Fruit fly (Drosophila melanogaster): ENCODE results near the gene Trf5.

Gene Trf5

DNA sequence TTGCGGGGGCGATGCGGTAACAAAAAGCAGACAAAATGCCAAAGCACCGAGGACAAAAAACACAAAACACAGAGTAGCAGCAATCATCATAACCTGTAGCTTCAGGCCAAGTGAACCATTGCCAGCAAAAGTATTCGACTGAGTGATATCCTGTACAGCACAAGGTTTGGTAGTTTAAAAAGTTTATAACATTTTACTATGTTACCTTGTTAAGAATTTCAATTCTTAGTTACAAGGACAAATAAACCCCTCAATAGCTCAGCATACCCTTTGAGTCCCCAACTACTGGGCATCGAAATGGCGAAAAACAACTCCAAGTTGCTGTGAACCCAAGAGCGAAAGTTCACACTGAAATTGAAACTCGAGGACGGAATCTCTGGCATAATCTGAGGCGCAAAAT, 26.9 kb upstream of the Trf5 start:
- TF ChIP-seq CTCF (optimal IDR thresholded peaks at IDR 0.05) (no peak), CG8478 (optimal IDR thresholded peaks at IDR 0.05) (no peak)

dm6 chr2L:2721317-2721716, 25.1 kb upstream of the Trf5 start:
- TF ChIP-seq CG8478 (optimal IDR thresholded peaks at IDR 0.05) = no peak
- no peak for TF ChIP-seq CTCF (optimal IDR thresholded peaks at IDR 0.05)

DNA sequence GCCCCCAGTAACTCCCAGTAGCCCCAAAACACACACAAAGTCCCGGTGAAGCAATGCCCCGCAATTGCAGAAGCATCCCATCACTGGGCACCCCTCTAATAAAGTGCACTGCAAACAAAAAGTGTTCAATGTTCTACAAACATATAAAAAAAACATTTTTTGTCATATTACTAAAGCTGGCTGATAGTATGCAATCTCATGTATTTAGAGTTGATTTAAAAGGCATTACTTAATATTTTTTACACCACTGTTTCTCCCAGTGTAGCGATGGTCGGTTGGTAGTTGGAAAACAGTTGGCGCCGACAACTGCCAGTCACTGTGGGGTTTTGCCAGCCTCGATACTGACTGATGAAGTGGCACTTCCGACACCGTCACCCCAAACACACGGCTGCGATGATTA, 24.1 kb upstream of the Trf5 start:
- TF ChIP-seq CG8478 (optimal IDR thresholded peaks at IDR 0.05) = no peak
- no peak for TF ChIP-seq CTCF (optimal IDR thresholded peaks at IDR 0.05)

DNA sequence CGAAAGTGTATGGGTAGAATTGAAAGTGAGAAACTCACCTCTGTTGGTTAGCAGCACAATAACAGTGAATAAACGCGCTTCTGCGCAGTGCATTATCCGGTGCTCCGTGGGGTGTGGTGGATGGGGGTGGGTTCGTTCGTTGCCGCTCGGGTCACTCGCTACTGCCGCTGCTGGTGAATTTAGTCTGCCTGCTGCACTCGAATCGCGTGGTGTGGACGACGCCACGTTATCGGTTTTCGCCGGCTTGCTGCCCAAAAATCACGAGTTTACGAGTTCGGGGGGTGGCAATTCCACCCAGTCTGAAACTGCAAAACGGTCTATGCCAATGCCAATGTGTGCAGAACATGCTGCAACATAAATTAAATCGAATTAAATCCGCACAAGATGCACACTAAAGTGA, 18.7 kb downstream of the Trf5 start, which contains the start of gene Tmtc1:
Gene Tmtc1 (plus strand): TSS at position 182 of the 400 bp plus-strand sequence.
- TF ChIP-seq CG8478 (optimal IDR thresholded peaks at IDR 0.05) (no peak), CTCF (optimal IDR thresholded peaks at IDR 0.05) (no peak)

DNA sequence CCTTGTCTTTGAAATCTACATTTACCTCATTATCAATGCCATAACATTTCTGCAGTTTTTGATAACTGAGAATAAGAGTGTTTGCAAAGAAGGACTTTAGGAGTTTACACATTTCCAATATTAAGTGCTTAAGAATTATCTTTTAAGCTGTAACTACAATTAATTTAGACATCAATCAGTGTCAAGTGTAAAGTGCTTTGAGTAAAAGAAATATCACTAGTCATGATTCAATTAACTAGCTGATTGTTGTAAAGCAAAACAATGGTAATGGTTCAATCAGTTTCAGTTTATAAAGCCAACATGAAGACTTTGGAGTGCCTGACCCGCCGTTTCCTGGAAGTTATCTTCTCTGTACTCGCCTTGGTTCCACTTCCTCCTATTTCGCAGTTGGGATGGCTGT, 26.7 kb downstream of the Trf5 start, which contains the start of gene Gr23a:
Gene Gr23a (plus strand): TSS at position 301 of the 400 bp plus-strand sequence.
- TF ChIP-seq CG8478 (optimal IDR thresholded peaks at IDR 0.05) (no peak), CTCF (optimal IDR thresholded peaks at IDR 0.05) (no peak)

dm6 chr2L:2664762-2665161, 31.5 kb downstream of the Trf5 start, which contains the start of gene Trf4:
Gene Trf4 (plus strand): TSS chr2L:2665062.
- TF ChIP-seq CTCF (optimal IDR thresholded peaks at IDR 0.05) (no peak), CG8478 (optimal IDR thresholded peaks at IDR 0.05) (no peak)

dm6 chr2L:2655094-2655493, 41.1 kb downstream of the Trf5 start, which contains the start of gene Prosbeta4R2:
Gene Prosbeta4R2 (plus strand): TSS chr2L:2655394.
- TF ChIP-seq CTCF (optimal IDR thresholded peaks at IDR 0.05) (no peak), CG8478 (optimal IDR thresholded peaks at IDR 0.05) (no peak)

DNA sequence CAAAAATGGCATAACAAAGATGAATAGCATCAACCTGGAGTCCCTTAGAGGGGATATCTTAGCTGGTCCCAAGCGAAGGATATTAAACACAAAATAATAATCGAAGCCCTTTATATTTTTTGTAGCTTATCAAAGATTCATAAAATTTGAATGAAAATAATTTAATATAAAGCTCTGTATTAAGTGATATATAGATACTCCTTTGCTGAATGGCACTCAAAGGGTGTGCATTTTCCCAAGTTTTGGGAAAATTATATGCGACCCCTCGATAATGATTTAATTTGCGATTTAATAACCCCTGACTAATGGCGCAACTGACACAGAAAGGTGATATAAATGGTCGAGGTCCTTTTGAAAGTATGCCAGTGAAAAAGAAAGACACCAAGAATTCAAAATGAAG, 42.5 kb downstream of the Trf5 start, which contains the start of gene Or23a:
Gene Or23a (plus strand): TSS at position 301 of the 400 bp plus-strand sequence.
- no peak for TF ChIP-seq CG8478 (optimal IDR thresholded peaks at IDR 0.05)
- TF ChIP-seq CTCF (optimal IDR thresholded peaks at IDR 0.05) = no peak

- TF ChIP-seq CG8478 (optimal IDR thresholded peaks at IDR 0.05) (no peak), CTCF (optimal IDR thresholded peaks at IDR 0.05) (no peak)
Measured at dm6 chr2L:2652746-2653145, 43.5 kb downstream of the Trf5 start, which contains the start of gene Prosbeta4R1. Gene Prosbeta4R1 (plus strand): TSS chr2L:2653046.

- no peak for TF ChIP-seq CTCF (optimal IDR thresholded peaks at IDR 0.05)
- no peak for TF ChIP-seq CG8478 (optimal IDR thresholded peaks at IDR 0.05)
Measured at dm6 chr2L:2652314-2652713, 43.9 kb downstream of the Trf5 start, which contains the start of gene CG33125. Gene CG33125 (minus strand): TSS chr2L:2652414.

DNA sequence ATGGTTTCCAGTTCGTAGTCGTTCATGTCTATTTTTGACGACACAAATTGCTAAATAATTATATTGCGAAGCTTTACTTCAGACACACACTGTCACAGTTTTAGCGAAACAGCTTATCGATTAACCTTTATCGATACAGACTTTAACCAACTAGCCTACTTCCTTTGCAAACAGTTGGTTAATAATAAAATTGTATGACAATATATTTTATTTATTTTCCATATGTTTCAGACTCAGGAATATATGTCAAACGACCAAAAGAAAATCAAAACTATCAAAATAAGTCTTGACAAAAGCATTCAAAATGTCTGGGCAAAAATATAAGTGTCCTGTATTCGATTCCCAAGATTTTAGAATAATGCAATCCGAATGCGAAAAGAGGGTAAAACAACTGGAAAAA, 48.6 kb downstream of the Trf5 start, which contains the start of the genes CG9962 and CG43851:
Gene CG9962 (minus strand): TSS at position 101 of the 400 bp plus-strand sequence.
Gene CG43851 (plus strand): TSS at position 267 of the 400 bp plus-strand sequence.
- TF ChIP-seq CTCF (optimal IDR thresholded peaks at IDR 0.05) (no peak), CG8478 (optimal IDR thresholded peaks at IDR 0.05) (no peak)
